Fruit fly (Drosophila melanogaster) whole organism, embryonic: Measurements from ENCODE around the gene Charon.

ENCODE experiments used
- Atf3 ChIP-seq: fragments of 200-800 bp; sonication (Bioruptor generic); optimal IDR thresholded peaks from 3 replicates; lab custom pipeline; 2016; ENCODE audit warnings: missing biosample characterization, missing genetic modification characterization
- CG10321 ChIP-seq: fragments of 200-800 bp; sonication (Bioruptor generic); IDR thresholded peaks from 2 replicates; pipeline ENCODE4 v1.3.6; 2022; ENCODE audit warnings: missing biosample characterization, missing genetic modification characterization
- CG12659 ChIP-seq: fragments of 200-800 bp; sonication (Bioruptor generic); optimal IDR thresholded peaks from 3 replicates; lab custom pipeline; 2017; ENCODE audit warnings: mild to moderate bottlenecking, missing biosample characterization, missing genetic modification reagents, missing genetic modification characterization
- CG12744 ChIP-seq: fragments of 200-800 bp; sonication (Bioruptor generic); optimal IDR thresholded peaks from 2 replicates; lab custom pipeline; 2016; ENCODE audit warnings: missing biosample characterization, missing genetic modification characterization
- CG12942 ChIP-seq: fragments of 200-800 bp; sonication (Bioruptor generic); optimal IDR thresholded peaks from 3 replicates; lab custom pipeline; 2016; ENCODE audit warnings: missing biosample characterization, missing genetic modification characterization
- CG15514 ChIP-seq: fragments of 200-800 bp; sonication (Bioruptor generic); optimal IDR thresholded peaks from 3 replicates; lab custom pipeline; 2017; ENCODE audit warnings: missing biosample characterization, missing genetic modification characterization, mild to moderate bottlenecking, moderate library complexity, missing genetic modification reagents
- CG17359 ChIP-seq: fragments of 200-800 bp; sonication (Bioruptor generic); optimal IDR thresholded peaks from 3 replicates; lab custom pipeline; 2018; ENCODE audit warnings: missing biosample characterization, mild to moderate bottlenecking, missing genetic modification characterization, moderate library complexity
- CG17361 ChIP-seq: fragments of 200-800 bp; sonication (Bioruptor generic); IDR thresholded peaks from 3 replicates; pipeline ENCODE4 v1.3.6; 2022; ENCODE audit warnings: missing biosample characterization, missing genetic modification characterization
- CG18476 ChIP-seq: fragments of 200-800 bp; sonication (Bioruptor generic); optimal IDR thresholded peaks from 2 replicates; lab custom pipeline; 2016; ENCODE audit warnings: missing biosample characterization, mild to moderate bottlenecking, missing genetic modification characterization
- CG30431 ChIP-seq: fragments of 200-800 bp; sonication (Bioruptor generic); optimal IDR thresholded peaks from 2 replicates; lab custom pipeline; 2017; ENCODE audit warnings: missing biosample characterization, missing genetic modification characterization
- CG42726 ChIP-seq: fragments of 200-800 bp; sonication (Bioruptor generic); IDR thresholded peaks from 2 replicates; pipeline ENCODE4 v1.3.6; 2022; ENCODE audit warnings: missing biosample characterization, missing genetic modification characterization; ENCODE audit not compliant: partially characterized antibody
- CG5180 ChIP-seq: fragments of 200-800 bp; sonication (Bioruptor generic); optimal IDR thresholded peaks from 3 replicates; lab custom pipeline; 2017; ENCODE audit warnings: missing biosample characterization, missing genetic modification characterization, mild to moderate bottlenecking, moderate library complexity, missing genetic modification reagents
- CG6272 ChIP-seq: fragments of 200-800 bp; sonication (Bioruptor generic); IDR thresholded peaks from 2 replicates; pipeline ENCODE4 v1.3.6; 2022; ENCODE audit warnings: missing biosample characterization, missing genetic modification characterization
- CG7556 ChIP-seq: fragments of 200-800 bp; sonication (Bioruptor generic); optimal IDR thresholded peaks from 2 replicates; lab custom pipeline; 2017; ENCODE audit warnings: missing biosample characterization, mild to moderate bottlenecking, missing genetic modification characterization
- CG7786 ChIP-seq: fragments of 200-800 bp; sonication (Bioruptor generic); optimal IDR thresholded peaks from 2 replicates; lab custom pipeline; 2016; ENCODE audit warnings: missing biosample characterization, missing genetic modification characterization
- CG8765 ChIP-seq: fragments of 200-800 bp; sonication (Bioruptor generic); IDR thresholded peaks from 2 replicates; pipeline ENCODE4 v1.3.6; 2022; ENCODE audit warnings: missing biosample characterization, missing genetic modification characterization
- CG8944 ChIP-seq: fragments of 200-800 bp; sonication (Bioruptor generic); optimal IDR thresholded peaks from 3 replicates; lab custom pipeline; 2016; ENCODE audit warnings: missing biosample characterization, missing genetic modification characterization
- CG9215 ChIP-seq: fragments of 200-800 bp; sonication (Bioruptor generic); IDR thresholded peaks from 2 replicates; pipeline ENCODE4 v1.3.6; 2022; ENCODE audit warnings: missing biosample characterization, missing genetic modification characterization
- CrebB ChIP-seq: fragments of 200-800 bp; sonication (Bioruptor generic); optimal IDR thresholded peaks from 3 replicates; lab custom pipeline; 2018; ENCODE audit warnings: missing biosample characterization, mild to moderate bottlenecking, missing genetic modification characterization
- E2f1 ChIP-seq: fragments of 200-800 bp; sonication (Bioruptor generic); IDR thresholded peaks from 2 replicates; pipeline ENCODE4 v1.3.6; 2022; ENCODE audit warnings: missing biosample characterization, missing genetic modification characterization
- Fer3 ChIP-seq: fragments of 200-800 bp; sonication (Bioruptor generic); optimal IDR thresholded peaks from 2 replicates; lab custom pipeline; 2018; ENCODE audit warnings: missing biosample characterization, mild to moderate bottlenecking, missing genetic modification characterization, moderate library complexity
- HLH3B ChIP-seq: fragments of 200-800 bp; sonication (Bioruptor generic); IDR thresholded peaks from 2 replicates; pipeline ENCODE4 v1.3.6; 2022; ENCODE audit warnings: missing biosample characterization, missing genetic modification characterization
- NC2β ChIP-seq: fragments of 200-800 bp; sonication (Bioruptor generic); optimal IDR thresholded peaks from 2 replicates; lab custom pipeline; 2016; ENCODE audit warnings: missing biosample characterization, missing genetic modification characterization
- Opbp ChIP-seq: fragments of 200-800 bp; sonication (Bioruptor generic); IDR thresholded peaks from 3 replicates; pipeline ENCODE4 v1.3.6; 2022; ENCODE audit warnings: missing biosample characterization, missing genetic modification characterization; ENCODE audit not compliant: partially characterized antibody
- Sry-δ ChIP-seq: fragments of 200-800 bp; sonication (Bioruptor generic); optimal IDR thresholded peaks from 2 replicates; lab custom pipeline; 2016; ENCODE audit warnings: missing biosample characterization, missing genetic modification characterization
- Taf1 ChIP-seq: fragments of 200-800 bp; sonication (Bioruptor generic); IDR thresholded peaks from 2 replicates; pipeline ENCODE4 v1.3.6; 2022; ENCODE audit warnings: missing biosample characterization, missing genetic modification characterization
- Vsx1 ChIP-seq: fragments of 200-800 bp; sonication (Bioruptor generic); optimal IDR thresholded peaks from 2 replicates; lab custom pipeline; 2017; ENCODE audit warnings: missing biosample characterization, mild to moderate bottlenecking, missing genetic modification characterization, missing genetic modification reagents
- ac ChIP-seq: fragments of 200-800 bp; sonication (Bioruptor generic); optimal IDR thresholded peaks from 3 replicates; lab custom pipeline; 2017; ENCODE audit warnings: missing biosample characterization, mild to moderate bottlenecking, missing genetic modification characterization
- ara ChIP-seq: fragments of 200-800 bp; sonication (Bioruptor generic); IDR thresholded peaks from 2 replicates; pipeline ENCODE4 v1.3.6; 2022; ENCODE audit warnings: missing biosample characterization, missing genetic modification characterization
- chm ChIP-seq: fragments of 200-800 bp; sonication (Bioruptor generic); IDR thresholded peaks from 2 replicates; pipeline ENCODE4 v1.3.6; 2022; ENCODE audit warnings: missing biosample characterization, missing genetic modification characterization
- ci ChIP-seq: fragments of 200-800 bp; sonication (Bioruptor generic); IDR thresholded peaks from 3 replicates; pipeline ENCODE4 v1.3.6; 2022; ENCODE audit warnings: missing biosample characterization, missing genetic modification characterization
- dmrt11E ChIP-seq: fragments of 200-800 bp; sonication (Bioruptor generic); optimal IDR thresholded peaks from 3 replicates; lab custom pipeline; 2018; ENCODE audit warnings: missing biosample characterization, mild to moderate bottlenecking, missing genetic modification characterization, moderate library complexity
- eyg ChIP-seq: fragments of 200-800 bp; sonication (Bioruptor generic); optimal IDR thresholded peaks from 3 replicates; lab custom pipeline; 2016; ENCODE audit warnings: missing biosample characterization, missing genetic modification characterization
- fd64A ChIP-seq: fragments of 200-800 bp; sonication (Bioruptor generic); optimal IDR thresholded peaks from 3 replicates; lab custom pipeline; 2018; ENCODE audit warnings: missing biosample characterization, mild to moderate bottlenecking, missing genetic modification characterization
- gcm ChIP-seq: fragments of 200-800 bp; sonication (Bioruptor generic); optimal IDR thresholded peaks from 2 replicates; lab custom pipeline; 2019; ENCODE audit warnings: missing biosample characterization, mild to moderate bottlenecking, missing genetic modification characterization, moderate library complexity
- gsb-n ChIP-seq: fragments of 200-800 bp; sonication (Bioruptor generic); optimal IDR thresholded peaks from 3 replicates; lab custom pipeline; 2018; ENCODE audit warnings: missing biosample characterization, mild to moderate bottlenecking, missing genetic modification characterization
- hth ChIP-seq: fragments of >200 bp; optimal IDR thresholded peaks from 2 replicates; lab custom pipeline; 2017; ENCODE audit warnings: inconsistent platforms
- lmd ChIP-seq: fragments of 200-800 bp; sonication (Bioruptor generic); IDR thresholded peaks from 2 replicates; pipeline ENCODE4 v1.3.6; 2022; ENCODE audit warnings: missing biosample characterization, missing genetic modification characterization
- lola ChIP-seq, 3 experiments: fragments of >200 bp in 2 of 3; fragments of 200-800 bp in 1 of 3; sonication (Bioruptor generic) in 1 of 3; optimal IDR thresholded peaks; 2 replicates each; lab custom pipeline; 2017 to 2019; ENCODE audit warnings: missing biosample characterization in 3 of 3, missing genetic modification characterization in 3 of 3, mild to moderate bottlenecking in 1 of 3, moderate library complexity in 1 of 3
- luna ChIP-seq: fragments of 200-800 bp; sonication (Bioruptor generic); optimal IDR thresholded peaks from 2 replicates; lab custom pipeline; 2016; ENCODE audit warnings: missing biosample characterization, missing genetic modification characterization
- pb ChIP-seq: fragments of 200-800 bp; sonication (Bioruptor generic); optimal IDR thresholded peaks from 3 replicates; lab custom pipeline; 2016; ENCODE audit warnings: missing biosample characterization, missing genetic modification characterization
- phol ChIP-seq: fragments of 200-800 bp; sonication (Bioruptor generic); optimal IDR thresholded peaks from 3 replicates; lab custom pipeline; 2018; ENCODE audit warnings: missing biosample characterization, mild to moderate bottlenecking, missing genetic modification characterization, moderate library complexity
- schlank ChIP-seq: fragments of 200-800 bp; sonication (Bioruptor generic); optimal IDR thresholded peaks from 2 replicates; lab custom pipeline; 2018; ENCODE audit warnings: missing biosample characterization, mild to moderate bottlenecking, missing genetic modification characterization
- sens ChIP-seq: fragments of 200-800 bp; sonication (Bioruptor generic); peaks from one replicate; lab custom pipeline; 2016; ENCODE audit warnings: missing biosample characterization, missing genetic modification characterization
- sim ChIP-seq: fragments of 200-800 bp; sonication (Bioruptor generic); IDR thresholded peaks from 2 replicates; pipeline ENCODE4 v1.3.6; 2022; ENCODE audit warnings: missing biosample characterization, missing genetic modification characterization
- sisA ChIP-seq: fragments of 200-800 bp; sonication (Bioruptor generic); IDR thresholded peaks from 2 replicates; pipeline ENCODE4 v1.3.6; 2022; ENCODE audit warnings: missing biosample characterization, missing genetic modification characterization
- sqz ChIP-seq: fragments of 200-800 bp; sonication (Bioruptor generic); optimal IDR thresholded peaks from 3 replicates; lab custom pipeline; 2018; ENCODE audit warnings: missing biosample characterization, mild to moderate bottlenecking, missing genetic modification characterization
- stwl ChIP-seq: fragments of 200-800 bp; sonication (Bioruptor generic); optimal IDR thresholded peaks from 3 replicates; lab custom pipeline; 2018; ENCODE audit warnings: missing biosample characterization, mild to moderate bottlenecking, missing genetic modification characterization, moderate library complexity
- tgo ChIP-seq: fragments of 200-800 bp; sonication (Bioruptor generic); IDR thresholded peaks from 3 replicates; pipeline ENCODE4 v1.3.6; 2022; ENCODE audit warnings: missing biosample characterization, missing genetic modification characterization

Charon gene

dm6 chr2L:1128932-1129887, 43.4 kb downstream of the Charon start, which contains the start of the genes Pino and TBC1D23 (continued):
- TF ChIP-seq CG30431 = peak; percentile 48
- no peak for TF ChIP-seq chm
- TF ChIP-seq CG12744 (GFP tag; lab: Kevin White, UChicago) = no peak
- no peak for TF ChIP-seq CG5180 (GFP tag; lab: Kevin White, UChicago)
- TF ChIP-seq NC2β = no peak
- TF ChIP-seq sisA (GFP tag; lab: Robert Waterston, UW) = peak; percentile 59
- TF ChIP-seq CG17361 = peak; percentile 85
- peak; percentile 71 for TF ChIP-seq tgo (GFP tag; lab: Robert Waterston, UW)
- TF ChIP-seq CG8944 (GFP tag; lab: Kevin White, UChicago) = peak; percentile 14
- TF ChIP-seq gcm (GFP tag; lab: Kevin White, UChicago) = peak; percentile 37
- peak; percentile 73 for TF ChIP-seq lmd
- peak; percentile 14 for TF ChIP-seq CrebB
- TF ChIP-seq eyg (GFP tag; lab: Kevin White, UChicago) = no peak
- peak; percentile 24 for TF ChIP-seq CG7786 (GFP tag; lab: Kevin White, UChicago)
- TF ChIP-seq Taf1 (GFP tag; lab: Robert Waterston, UW) = 0 out of 2 replicates have a peak, but pooled peaks have one; percentile 42
- TF ChIP-seq Fer3 (tag; lab: Kevin White, UChicago) = peak; percentile 59
- no peak for TF ChIP-seq CG42726 (GFP tag; lab: Robert Waterston, UW)
- no peak for TF ChIP-seq CG18476 (GFP tag; lab: Kevin White, UChicago)
- no peak for TF ChIP-seq sim (GFP tag; lab: Robert Waterston, UW)
- TF ChIP-seq CG12659 (GFP tag; lab: Kevin White, UChicago) = peak; percentile 76
- peak; percentile 79 for TF ChIP-seq CG15514 (GFP tag; lab: Kevin White, UChicago)
- TF ChIP-seq luna (GFP tag; lab: Kevin White, UChicago) = peak; percentile 28
- TF ChIP-seq Opbp = peak; percentile 52; the same call in 2 of the 3 replicates
- TF ChIP-seq fd64A (GFP tag; lab: Kevin White, UChicago) = no peak
- TF ChIP-seq hth (lab: Kevin White, UChicago) = no peak
- peak; percentile 63 for TF ChIP-seq ara
- no peak for TF ChIP-seq pb (GFP tag; lab: Kevin White, UChicago)
- TF ChIP-seq Sry-δ = peak; percentile 84
- TF ChIP-seq sqz (GFP tag; lab: Kevin White, UChicago) = no peak
- TF ChIP-seq schlank (tag; lab: Kevin White, UChicago) = no peak
- peak; percentile 65 for TF ChIP-seq CG6272 (GFP tag; lab: Robert Waterston, UW)
- peak; percentile 51 for TF ChIP-seq CG17359 (tag; lab: Kevin White, UChicago)
- TF ChIP-seq ac (GFP tag; lab: Kevin White, UChicago) = no peak
- TF ChIP-seq phol (tag; lab: Kevin White, UChicago) = peak; percentile 80
- peak; percentile 75 for TF ChIP-seq CG9215 (GFP tag; lab: Robert Waterston, UW)
- TF ChIP-seq stwl (tag; lab: Kevin White, UChicago) = peak; percentile 33
- peak; percentile 13 for TF ChIP-seq Atf3 (GFP tag; lab: Kevin White, UChicago)
- peak; percentile 86 for TF ChIP-seq sens
- peak; percentile 66 for TF ChIP-seq E2f1 (GFP tag; lab: Robert Waterston, UW)
- TF ChIP-seq gsb-n (tag; lab: Kevin White, UChicago) = peak; percentile 44
- TF ChIP-seq lola (GFP tag; optimal IDR thresholded peaks at IDR 0.05; lab: Kevin White, UChicago) = peak in 1 of 3 experiments; percentile 79
- TF ChIP-seq dmrt11E (tag; lab: Kevin White, UChicago) = peak; percentile 74
- TF ChIP-seq HLH3B (GFP tag; lab: Robert Waterston, UW) = peak; percentile 60; the same call in 1 of the 2 replicates
- peak; percentile 72 for TF ChIP-seq CG12942 (GFP tag; lab: Kevin White, UChicago)
- TF ChIP-seq ci (GFP tag; lab: Robert Waterston, UW) = no peak
- no peak; the same call in 1 of the 2 replicates for TF ChIP-seq CG8765
- TF ChIP-seq CG7556 (GFP tag; lab: Kevin White, UChicago) = peak; percentile 71
- TF ChIP-seq Vsx1 (GFP tag; lab: Kevin White, UChicago) = peak; percentile 19
- no peak for TF ChIP-seq CG10321 (GFP tag; lab: Robert Waterston, UW)
